Worm (Caenorhabditis elegans): ENCODE results near the gene srd-13.

The srd-13 gene

ce11 chrIV:5657126-5657666 lies 21.7 kb upstream of the srd-13 start (continued):
- TF ChIP-seq unc-86 (tag; optimal IDR thresholded peaks at IDR 0.05) (no peak), mec-3 (tag; optimal IDR thresholded peaks at IDR 0.05; ENCODE audit: borderline replicate concordance) (no peak), nhr-11 (tag; optimal IDR thresholded peaks at IDR 0.05) (no peak), pha-4 (tag; optimal IDR thresholded peaks at IDR 0.05) (no peak), fkh-10 (GFP tag; optimal IDR thresholded peaks at IDR 0.05) (no peak), T23F11.4 (GFP tag; optimal IDR thresholded peaks at IDR 0.05) (no peak), ets-4 (tag; optimal IDR thresholded peaks at IDR 0.05) (no peak), elt-4 (tag; optimal IDR thresholded peaks at IDR 0.05) (no peak), eyg-1 (tag; optimal IDR thresholded peaks at IDR 0.05) (no peak), unc-55 (GFP tag; optimal IDR thresholded peaks at IDR 0.05) (peak; percentile 20), ref-2 (tag; optimal IDR thresholded peaks at IDR 0.05) (peak; percentile 46), ceh-2 (tag; optimal IDR thresholded peaks at IDR 0.05) (no peak), unc-3 (GFP tag; conservative IDR thresholded peaks at IDR 0.05) (no peak), unc-3 (tag; optimal IDR thresholded peaks at IDR 0.05) (no peak), pha-2 (tag; optimal IDR thresholded peaks at IDR 0.05) (no peak), pat-9 (tag; optimal IDR thresholded peaks at IDR 0.05) (no peak)

ce11 chrIV:5655966-5656389 lies 20.5 kb upstream of the srd-13 start:
- TF ChIP-seq ceh-48 (tag; optimal IDR thresholded peaks at IDR 0.05) (no peak), unc-55 (GFP tag; optimal IDR thresholded peaks at IDR 0.05) (peak; percentile 33), dve-1 (tag; optimal IDR thresholded peaks at IDR 0.05) (peak; percentile 60), ceh-30 (tag; optimal IDR thresholded peaks at IDR 0.05) (peak; percentile 57), nfya-1 (tag; optimal IDR thresholded peaks at IDR 0.05) (peak; percentile 22)

ce11 chrIV:5654693-5655092 lies 19.2 kb upstream of the srd-13 start:
- no peak for TF ChIP-seq ceh-30 (tag; optimal IDR thresholded peaks at IDR 0.05)
- no peak for TF ChIP-seq ceh-14 (tag; optimal IDR thresholded peaks at IDR 0.05)
- TF ChIP-seq ceh-48 (tag; optimal IDR thresholded peaks at IDR 0.05) = no peak
- TF ChIP-seq ceh-31 (tag; optimal IDR thresholded peaks at IDR 0.05) = no peak
- TF ChIP-seq ttx-3 (tag; optimal IDR thresholded peaks at IDR 0.05) = no peak
- TF ChIP-seq hlh-30 (tag; optimal IDR thresholded peaks at IDR 0.05; ENCODE audit: insufficient read depth) = no peak
- no peak for TF ChIP-seq ceh-2 (tag; optimal IDR thresholded peaks at IDR 0.05)
- TF ChIP-seq unc-86 (tag; optimal IDR thresholded peaks at IDR 0.05) = no peak
- no peak for TF ChIP-seq C38D4.7 (GFP tag; optimal IDR thresholded peaks at IDR 0.05)
- no peak for TF ChIP-seq ceh-24 (tag; optimal IDR thresholded peaks at IDR 0.05)
- TF ChIP-seq tbx-2 (tag; optimal IDR thresholded peaks at IDR 0.05) = no peak
- no peak for TF ChIP-seq lim-6 (tag; optimal IDR thresholded peaks at IDR 0.05)
- TF ChIP-seq ceh-19 (GFP tag; optimal IDR thresholded peaks at IDR 0.05) = no peak
- no peak for TF ChIP-seq fax-1 (tag; optimal IDR thresholded peaks at IDR 0.05)
- TF ChIP-seq ztf-16 (tag; optimal IDR thresholded peaks at IDR 0.05) = no peak
- no peak for TF ChIP-seq Y22D7AL.16 (tag; optimal IDR thresholded peaks at IDR 0.05)

ce11 chrIV:5654203-5654602 lies 18.8 kb upstream of the srd-13 start:
- TF ChIP-seq hlh-8 (tag; optimal IDR thresholded peaks at IDR 0.05) (no peak), elt-2 (tag; optimal IDR thresholded peaks at IDR 0.05) (peak; percentile 57)

ce11 chrIV:5653649-5654048 lies 18.2 kb upstream of the srd-13 start, which contains the start of gene clec-178:
clec-178 (plus strand) TSS chrIV:5653949.
- TF ChIP-seq unc-86 (tag; optimal IDR thresholded peaks at IDR 0.05) (no peak), elt-4 (tag; optimal IDR thresholded peaks at IDR 0.05) (no peak), ceh-31 (tag; optimal IDR thresholded peaks at IDR 0.05) (no peak), hlh-8 (tag; optimal IDR thresholded peaks at IDR 0.05) (no peak), hlh-15 (tag; optimal IDR thresholded peaks at IDR 0.05) (no peak), tbx-2 (tag; optimal IDR thresholded peaks at IDR 0.05) (no peak), F13H6.1 (tag; optimal IDR thresholded peaks at IDR 0.05) (no peak), C08G9.2 (tag; optimal IDR thresholded peaks at IDR 0.05) (no peak), madf-2 (tag; optimal IDR thresholded peaks at IDR 0.05) (no peak), fax-1 (tag; optimal IDR thresholded peaks at IDR 0.05) (no peak), C38D4.7 (GFP tag; optimal IDR thresholded peaks at IDR 0.05) (no peak), ceh-14 (tag; optimal IDR thresholded peaks at IDR 0.05) (no peak), zip-5 (tag; optimal IDR thresholded peaks at IDR 0.05) (no peak), hlh-13 (GFP tag; optimal IDR thresholded peaks at IDR 0.05) (no peak), pat-9 (tag; optimal IDR thresholded peaks at IDR 0.05) (no peak), sox-2 (GFP tag; IDR thresholded peaks at IDR 0.05) (no peak), ceh-18 (tag; optimal IDR thresholded peaks at IDR 0.05) (no peak), ttx-3 (tag; optimal IDR thresholded peaks at IDR 0.05) (no peak)

Measured in whole organism, late embryonic.